Fruit fly (Drosophila melanogaster) whole organism, embryonic: ENCODE measurements around the gene IntS6.

Source experiments
- CG11456 ChIP-seq: fragments of 200-800 bp; sonication (Bioruptor generic); IDR thresholded peaks from 3 replicates; pipeline ENCODE4 v1.3.6; 2022; ENCODE audit warnings: missing biosample characterization, missing genetic modification characterization
- CG11560 ChIP-seq: fragments of 200-800 bp; sonication (Bioruptor generic); IDR thresholded peaks from 3 replicates; pipeline ENCODE4 v1.3.6; 2022; ENCODE audit warnings: missing biosample characterization, missing genetic modification characterization
- CG12659 ChIP-seq: fragments of 200-800 bp; sonication (Bioruptor generic); optimal IDR thresholded peaks from 3 replicates; lab custom pipeline; 2017; ENCODE audit warnings: mild to moderate bottlenecking, missing biosample characterization, missing genetic modification reagents, missing genetic modification characterization
- CG13894 ChIP-seq: fragments of 200-800 bp; sonication (Bioruptor generic); optimal IDR thresholded peaks from 3 replicates; lab custom pipeline; 2018; ENCODE audit warnings: missing biosample characterization, mild to moderate bottlenecking, missing genetic modification characterization, moderate library complexity
- CG15479 ChIP-seq: fragments of 200-800 bp; sonication (Bioruptor generic); optimal IDR thresholded peaks from 3 replicates; lab custom pipeline; 2019; ENCODE audit warnings: missing biosample characterization, mild to moderate bottlenecking, missing genetic modification characterization, moderate library complexity
- CG17186 ChIP-seq: fragments of 200-800 bp; sonication (Bioruptor generic); optimal IDR thresholded peaks from 3 replicates; lab custom pipeline; 2017; ENCODE audit warnings: missing biosample characterization, missing genetic modification reagents, missing genetic modification characterization
- CG17385 ChIP-seq: fragments of 200-800 bp; sonication (Bioruptor generic); optimal IDR thresholded peaks from 3 replicates; lab custom pipeline; 2018; ENCODE audit warnings: missing biosample characterization, mild to moderate bottlenecking, missing genetic modification characterization
- CG2712 ChIP-seq: fragments of 200-800 bp; optimal IDR thresholded peaks from 3 replicates; lab custom pipeline; 2019; ENCODE audit warnings: missing biosample characterization, mild to moderate bottlenecking, missing genetic modification characterization, moderate library complexity
- CG3065 ChIP-seq: fragments of 200-800 bp; sonication (Bioruptor generic); optimal IDR thresholded peaks from 2 replicates; lab custom pipeline; 2016; ENCODE audit warnings: missing biosample characterization, missing genetic modification characterization
- CG31441 ChIP-seq: fragments of 200-800 bp; sonication (Bioruptor generic); IDR thresholded peaks from 2 replicates; pipeline ENCODE4 v1.3.6; 2022; ENCODE audit warnings: missing biosample characterization, missing genetic modification characterization
- CG34224 ChIP-seq: fragments of 200-800 bp; sonication (Bioruptor generic); IDR thresholded peaks from 3 replicates; pipeline ENCODE4 v1.3.6; 2022; ENCODE audit warnings: missing biosample characterization, missing genetic modification characterization; ENCODE audit not compliant: partially characterized antibody
- CG4424 ChIP-seq: fragments of 200-800 bp; sonication (Bioruptor generic); optimal IDR thresholded peaks from 3 replicates; lab custom pipeline; 2016; ENCODE audit warnings: missing biosample characterization, missing genetic modification characterization
- CG5180 ChIP-seq: fragments of 200-800 bp; sonication (Bioruptor generic); optimal IDR thresholded peaks from 3 replicates; lab custom pipeline; 2017; ENCODE audit warnings: missing biosample characterization, missing genetic modification characterization, mild to moderate bottlenecking, moderate library complexity, missing genetic modification reagents
- CG5245 ChIP-seq: fragments of 200-800 bp; sonication (Bioruptor generic); optimal IDR thresholded peaks from 3 replicates; lab custom pipeline; 2016; ENCODE audit warnings: missing biosample characterization, missing genetic modification characterization
- CG7271 ChIP-seq: fragments of 200-800 bp; sonication (Bioruptor generic); optimal IDR thresholded peaks from 2 replicates; lab custom pipeline; 2018; ENCODE audit warnings: missing biosample characterization, mild to moderate bottlenecking, missing genetic modification characterization, moderate library complexity
- CG7928 ChIP-seq: fragments of 200-800 bp; sonication (Bioruptor generic); optimal IDR thresholded peaks from 2 replicates; lab custom pipeline; 2017; ENCODE audit warnings: missing biosample characterization, mild to moderate bottlenecking, missing genetic modification characterization
- CG8281 ChIP-seq: fragments of 200-800 bp; sonication (Bioruptor generic); optimal IDR thresholded peaks from 2 replicates; lab custom pipeline; 2018; ENCODE audit warnings: missing biosample characterization, mild to moderate bottlenecking, missing genetic modification characterization, moderate library complexity
- CG9609 ChIP-seq: fragments of 200-800 bp; sonication (Bioruptor generic); optimal IDR thresholded peaks from 3 replicates; lab custom pipeline; 2016; ENCODE audit warnings: missing biosample characterization, missing genetic modification characterization
- CG9876 ChIP-seq: fragments of 200-800 bp; sonication (Bioruptor generic); optimal IDR thresholded peaks from 2 replicates; lab custom pipeline; 2016; ENCODE audit warnings: missing biosample characterization, missing genetic modification characterization
- Dip2 ChIP-seq: fragments of 200-800 bp; sonication (Bioruptor generic); IDR thresholded peaks from 2 replicates; pipeline ENCODE4 v1.3.6; 2022; ENCODE audit warnings: missing biosample characterization, missing genetic modification characterization
- Dll ChIP-seq: fragments of 200-800 bp; sonication (Bioruptor generic); IDR thresholded peaks from 4 replicates; pipeline ENCODE4 v1.3.6; 2022; ENCODE audit warnings: missing biosample characterization, missing genetic modification characterization; ENCODE audit not compliant: partially characterized antibody
- E2f1 ChIP-seq: fragments of 200-800 bp; sonication (Bioruptor generic); IDR thresholded peaks from 2 replicates; pipeline ENCODE4 v1.3.6; 2022; ENCODE audit warnings: missing biosample characterization, missing genetic modification characterization
- E2f2 ChIP-seq: fragments of 200-800 bp; sonication (Bioruptor generic); IDR thresholded peaks from 2 replicates; pipeline ENCODE4 v1.3.6; 2022; ENCODE audit warnings: missing biosample characterization, missing genetic modification characterization
- Hand ChIP-seq: fragments of 200-800 bp; sonication (Bioruptor generic); optimal IDR thresholded peaks from 2 replicates; lab custom pipeline; 2017; ENCODE audit warnings: mild to moderate bottlenecking, missing biosample characterization, missing genetic modification reagents, missing genetic modification characterization
- Hsf ChIP-seq: fragments of 200-800 bp; sonication (Bioruptor generic); optimal IDR thresholded peaks from 3 replicates; lab custom pipeline; 2016; ENCODE audit warnings: missing biosample characterization, missing genetic modification characterization
- NC2β ChIP-seq: fragments of 200-800 bp; sonication (Bioruptor generic); optimal IDR thresholded peaks from 2 replicates; lab custom pipeline; 2016; ENCODE audit warnings: missing biosample characterization, missing genetic modification characterization
- Ravus ChIP-seq: fragments of 200-800 bp; sonication (Bioruptor generic); IDR thresholded peaks from 2 replicates; pipeline ENCODE4 v1.3.6; 2022; ENCODE audit warnings: missing biosample characterization, missing genetic modification characterization
- Sox102F ChIP-seq: fragments of 200-800 bp; sonication (Bioruptor generic); optimal IDR thresholded peaks from 2 replicates; lab custom pipeline; 2018; ENCODE audit warnings: missing biosample characterization, mild to moderate bottlenecking, missing genetic modification characterization, moderate library complexity
- Stat92E ChIP-seq, 3 experiments: fragments of >200 bp in 2 of 3; fragments of 200-800 bp in 1 of 3; sonication (Bioruptor generic) in 1 of 3; optimal IDR thresholded peaks; 2 replicates each; lab custom pipeline; 2017 to 2019; ENCODE audit warnings: missing biosample characterization in 3 of 3, missing genetic modification characterization in 3 of 3, mild to moderate bottlenecking in 1 of 3, moderate library complexity in 1 of 3
- bab2 ChIP-seq: fragments of 200-800 bp; sonication (Bioruptor generic); optimal IDR thresholded peaks from 2 replicates; lab custom pipeline; 2016; ENCODE audit warnings: missing biosample characterization, missing genetic modification characterization
- cg ChIP-seq: fragments of 200-800 bp; sonication (Bioruptor generic); optimal IDR thresholded peaks from 3 replicates; lab custom pipeline; 2019; ENCODE audit warnings: missing biosample characterization, mild to moderate bottlenecking, missing genetic modification characterization, moderate library complexity
- chm ChIP-seq: fragments of 200-800 bp; sonication (Bioruptor generic); IDR thresholded peaks from 2 replicates; pipeline ENCODE4 v1.3.6; 2022; ENCODE audit warnings: missing biosample characterization, missing genetic modification characterization
- croc ChIP-seq: fragments of 200-800 bp; sonication (Bioruptor generic); conservative IDR thresholded peaks from 3 replicates; pipeline ENCODE4 v1.3.6; 2022; ENCODE audit warnings: missing biosample characterization, missing genetic modification characterization
- disco-r ChIP-seq: fragments of 200-800 bp; sonication (Bioruptor generic); optimal IDR thresholded peaks from 2 replicates; lab custom pipeline; 2016; ENCODE audit warnings: missing biosample characterization, missing genetic modification characterization
- esg ChIP-seq: fragments of 200-800 bp; sonication (Bioruptor generic); conservative IDR thresholded peaks from 2 replicates; pipeline ENCODE4 v1.3.6; 2022; ENCODE audit warnings: missing biosample characterization, missing genetic modification characterization
- ewg ChIP-seq: fragments of 200-800 bp; sonication (Bioruptor generic); optimal IDR thresholded peaks from 3 replicates; lab custom pipeline; 2017; ENCODE audit warnings: mild to moderate bottlenecking, missing biosample characterization, missing genetic modification reagents, missing genetic modification characterization
- h ChIP-seq: fragments of >200 bp; optimal IDR thresholded peaks from 2 replicates; lab custom pipeline; 2017
- ken ChIP-seq: fragments of 200-800 bp; sonication (Bioruptor generic); IDR thresholded peaks from 3 replicates; pipeline ENCODE4 v1.3.6; 2022; ENCODE audit warnings: missing biosample characterization, missing genetic modification characterization
- mirr ChIP-seq: fragments of 200-800 bp; sonication (Bioruptor generic); optimal IDR thresholded peaks from 3 replicates; lab custom pipeline; 2018; ENCODE audit warnings: missing biosample characterization, mild to moderate bottlenecking, missing genetic modification characterization
- nmo ChIP-seq: fragments of 200-800 bp; sonication (Bioruptor generic); optimal IDR thresholded peaks from 2 replicates; lab custom pipeline; 2018; ENCODE audit warnings: missing biosample characterization, mild to moderate bottlenecking, missing genetic modification characterization, moderate library complexity
- nom ChIP-seq: fragments of 200-800 bp; sonication (Bioruptor generic); optimal IDR thresholded peaks from 2 replicates; lab custom pipeline; 2017; ENCODE audit warnings: missing biosample characterization, missing genetic modification characterization, mild to moderate bottlenecking, moderate library complexity, missing genetic modification reagents
- org-1 ChIP-seq: fragments of 200-800 bp; sonication (Bioruptor generic); optimal IDR thresholded peaks from 2 replicates; lab custom pipeline; 2017; ENCODE audit warnings: missing biosample characterization, missing genetic modification characterization
- peb ChIP-seq: fragments of 200-800 bp; sonication (Bioruptor generic); IDR thresholded peaks from 2 replicates; pipeline ENCODE4 v1.3.6; 2022; ENCODE audit warnings: missing biosample characterization, missing genetic modification characterization
- salm ChIP-seq: fragments of 200-800 bp; sonication (Bioruptor generic); optimal IDR thresholded peaks from 2 replicates; lab custom pipeline; 2018; ENCODE audit warnings: missing biosample characterization, mild to moderate bottlenecking, missing genetic modification characterization
- sqz ChIP-seq: fragments of 200-800 bp; sonication (Bioruptor generic); optimal IDR thresholded peaks from 3 replicates; lab custom pipeline; 2018; ENCODE audit warnings: missing biosample characterization, mild to moderate bottlenecking, missing genetic modification characterization
- stwl ChIP-seq: fragments of 200-800 bp; sonication (Bioruptor generic); optimal IDR thresholded peaks from 3 replicates; lab custom pipeline; 2018; ENCODE audit warnings: missing biosample characterization, mild to moderate bottlenecking, missing genetic modification characterization, moderate library complexity
- trem ChIP-seq: fragments of 200-800 bp; optimal IDR thresholded peaks from 3 replicates; lab custom pipeline; 2019; ENCODE audit warnings: missing biosample characterization, mild to moderate bottlenecking, missing genetic modification characterization, moderate library complexity
- ttk ChIP-seq: fragments of 200-800 bp; sonication (Bioruptor generic); IDR thresholded peaks from 2 replicates; pipeline ENCODE4 v2.1.2; 2022; ENCODE audit warnings: missing biosample characterization, missing genetic modification characterization
- twi ChIP-seq: fragments of 200-800 bp; optimal IDR thresholded peaks from 2 replicates; lab custom pipeline; 2019; ENCODE audit warnings: missing biosample characterization, mild to moderate bottlenecking, missing genetic modification characterization, moderate library complexity
- usp ChIP-seq: fragments of >200 bp; optimal IDR thresholded peaks from 2 replicates; lab custom pipeline; 2017; ENCODE audit warnings: missing biosample characterization, missing genetic modification characterization

Gene IntS6

DNA sequence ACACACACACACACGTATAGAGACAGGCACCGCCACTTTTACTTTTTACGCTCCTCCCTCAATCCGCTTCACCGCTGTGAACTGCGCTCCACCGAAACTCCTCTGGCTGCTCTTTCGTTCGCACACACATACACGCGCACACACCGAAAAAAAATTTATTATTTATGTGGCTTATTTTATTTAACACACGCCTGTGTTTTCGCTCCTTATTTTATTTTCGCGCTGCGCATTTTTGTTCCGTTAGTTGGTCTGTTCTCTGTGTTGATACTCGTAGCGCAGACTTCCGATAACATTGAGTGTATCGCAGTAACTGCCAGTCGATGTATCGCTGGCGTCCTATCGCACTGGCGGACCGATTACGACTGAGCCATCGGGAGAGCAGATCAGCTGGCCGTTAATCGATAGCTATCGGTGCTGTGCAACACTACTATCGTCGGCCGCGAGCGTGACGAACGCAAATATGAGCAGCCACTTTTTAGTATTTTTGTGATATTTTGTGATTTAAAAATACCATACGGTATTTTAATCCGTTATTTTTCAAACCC is 9.3 kb downstream of the IntS6 start, which contains the start of gene Snx27 (continued):
- TF ChIP-seq CG9609 (GFP tag; lab: Kevin White, UChicago) (peak; percentile 51), Sox102F (peak; percentile 10), CG11456 (GFP tag; lab: Robert Waterston, UW) (peak; percentile 66; the same call in 2 of the 3 replicates), peb (no peak), CG17186 (GFP tag; lab: Kevin White, UChicago) (peak; percentile 88), Hsf (GFP tag; lab: Kevin White, UChicago) (peak; percentile 50), cg (GFP tag; lab: Kevin White, UChicago) (peak; percentile 70), nmo (GFP tag; lab: Kevin White, UChicago) (peak; percentile 65), CG5180 (no peak), CG9876 (GFP tag; lab: Kevin White, UChicago) (peak; percentile 46), disco-r (GFP tag; lab: Kevin White, UChicago) (no peak), croc (no peak), Ravus (GFP tag; lab: Robert Waterston, UW) (no peak), trem (tag; lab: Kevin White, UChicago) (peak; percentile 81), usp (GFP tag; lab: Kevin White, UChicago) (no peak), CG7271 (peak; percentile 21), chm (GFP tag; lab: Robert Waterston, UW) (peak; percentile 67), ewg (peak; percentile 23), CG2712 (tag; lab: Kevin White, UChicago) (peak; percentile 66), E2f2 (GFP tag; lab: Robert Waterston, UW) (peak; percentile 76), mirr (GFP tag; lab: Kevin White, UChicago) (peak; percentile 14), nom (GFP tag; lab: Kevin White, UChicago) (peak; percentile 36), Hand (GFP tag; lab: Kevin White, UChicago) (peak; percentile 36), CG17385 (peak; percentile 17), CG15479 (GFP tag; lab: Kevin White, UChicago) (peak; percentile 5), esg (no peak), bab2 (GFP tag; lab: Kevin White, UChicago) (peak; percentile 12), CG7928 (GFP tag; lab: Kevin White, UChicago) (peak; percentile 56), CG13894 (tag; lab: Kevin White, UChicago) (peak; percentile 48), sqz (GFP tag; lab: Kevin White, UChicago) (peak; percentile 21), NC2β (GFP tag; lab: Kevin White, UChicago) (peak; percentile 62), CG12659 (peak; percentile 87), CG34224 (peak; percentile 99), salm (tag; lab: Kevin White, UChicago) (peak; percentile 17), h (lab: Kevin White, UChicago) (no peak), E2f1 (GFP tag; lab: Robert Waterston, UW) (0 out of 2 replicates have a peak, but pooled peaks have one; percentile 27), CG5245 (GFP tag; lab: Kevin White, UChicago) (peak; percentile 24), CG3065 (no peak), stwl (tag; lab: Kevin White, UChicago) (peak; percentile 71), ken (GFP tag; lab: Robert Waterston, UW) (peak; percentile 60), org-1 (GFP tag; lab: Kevin White, UChicago) (no peak), ttk (GFP tag; lab: Robert Waterston, UW) (no peak), twi (tag; lab: Kevin White, UChicago) (no peak), CG4424 (no peak), Dip2 (no peak), Dll (GFP tag; lab: Robert Waterston, UW) (peak; percentile 99), CG8281 (no peak), CG31441 (GFP tag; lab: Robert Waterston, UW) (peak; percentile 39; the same call in 1 of the 2 replicates), Stat92E (GFP tag; optimal IDR thresholded peaks at IDR 0.05; lab: Kevin White, UChicago) (peak in 1 of 3 experiments; percentile 65), CG11560 (tag; lab: Robert Waterston, UW) (peak; percentile 71; the same call in 2 of the 3 replicates)
